Fruit fly (Drosophila melanogaster): ENCODE results near the gene CG43098.

Gene CG43098

DNA sequence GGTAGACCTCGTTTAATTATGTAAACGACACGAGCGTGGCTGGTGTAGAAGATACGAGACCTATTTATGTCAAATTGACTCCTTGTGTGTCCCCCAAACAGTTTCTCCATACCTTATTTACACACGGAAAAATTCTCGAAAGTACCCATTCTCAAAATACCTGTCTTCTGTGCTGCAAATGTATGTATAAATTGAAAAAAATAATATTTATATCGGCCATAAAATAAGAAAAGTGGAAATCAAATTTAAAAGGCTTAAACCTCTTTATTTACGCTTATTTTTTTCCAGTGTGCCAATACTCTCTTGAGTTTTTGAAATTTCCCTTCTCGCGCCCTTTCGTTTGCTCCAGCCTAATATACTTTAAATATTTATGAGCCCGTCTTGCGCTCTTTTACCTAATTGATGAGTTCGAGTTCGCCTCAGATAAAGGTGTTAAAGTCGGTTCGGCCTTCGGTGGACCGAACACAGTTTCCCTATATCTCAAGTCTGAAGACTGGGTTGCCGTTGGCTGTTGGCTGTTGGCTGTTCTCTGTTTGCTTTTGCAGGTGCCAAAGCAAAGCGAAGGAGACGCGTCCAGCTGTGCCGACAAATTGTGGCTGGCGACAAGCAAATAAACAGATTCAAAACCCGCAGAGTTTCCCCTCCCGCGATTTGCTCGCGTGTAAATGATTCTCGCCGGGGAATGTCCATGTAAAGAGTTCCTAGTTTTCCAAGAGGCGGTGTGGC is 20.1 kb upstream of the CG43098 start (continued):
- TF ChIP-seq CG7987 (GFP tag; optimal IDR thresholded peaks at IDR 0.05) = no peak
- no peak for TF ChIP-seq BtbVII (GFP tag; optimal IDR thresholded peaks at IDR 0.05)
- no peak for TF ChIP-seq pho (GFP tag; optimal IDR thresholded peaks at IDR 0.05)
- TF ChIP-seq Fer1 (GFP tag; optimal IDR thresholded peaks at IDR 0.05) = no peak
- no peak for TF ChIP-seq p53 (GFP tag; optimal IDR thresholded peaks at IDR 0.05)
- peak; percentile 52 for TF ChIP-seq chn (GFP tag; optimal IDR thresholded peaks at IDR 0.05)
- no peak for TF ChIP-seq CG43689 (GFP tag; IDR thresholded peaks at IDR 0.05)
- no peak for TF ChIP-seq fd3F (GFP tag; optimal IDR thresholded peaks at IDR 0.05)
- TF ChIP-seq Ada2b (GFP tag; IDR thresholded peaks at IDR 0.05) = peak; percentile 45; the same call in 1 of the 2 replicates
- peak; percentile 76; the same call in 1 of the 3 replicates for TF ChIP-seq H15 (GFP tag; IDR thresholded peaks at IDR 0.05)
- TF ChIP-seq Aef1 (GFP tag; IDR thresholded peaks at IDR 0.05) = no peak
- TF ChIP-seq HLH4C (GFP tag; IDR thresholded peaks at IDR 0.05; ENCODE audit: partially characterized antibody) = no peak
- TF ChIP-seq CG17328 (GFP tag; IDR thresholded peaks at IDR 0.05) = peak; percentile 89
- TF ChIP-seq ci (GFP tag; IDR thresholded peaks at IDR 0.05) = peak; percentile 85
- peak; percentile 55 for TF ChIP-seq CG18476 (GFP tag; optimal IDR thresholded peaks at IDR 0.05)
- peak in 1 of 3 experiments; percentile 93 for TF ChIP-seq lola (GFP tag; optimal IDR thresholded peaks at IDR 0.05)
- peak; percentile 38 for TF ChIP-seq CG18764 (GFP tag; optimal IDR thresholded peaks at IDR 0.05)
- TF ChIP-seq CG11398 (GFP tag; optimal IDR thresholded peaks at IDR 0.05) = peak; percentile 46
- peak; percentile 55 for TF ChIP-seq CG8359 (GFP tag; optimal IDR thresholded peaks at IDR 0.05; ENCODE audit: borderline replicate concordance)
- peak; percentile 37 for TF ChIP-seq CG30020 (tag; optimal IDR thresholded peaks at IDR 0.05)
- peak; percentile 80 for TF ChIP-seq CG30431 (GFP tag; optimal IDR thresholded peaks at IDR 0.05)
- TF ChIP-seq Asciz (GFP tag; optimal IDR thresholded peaks at IDR 0.05) = peak; percentile 78
- peak; percentile 55 for TF ChIP-seq CG12236 (GFP tag; optimal IDR thresholded peaks at IDR 0.05)
- TF ChIP-seq nmo (GFP tag; optimal IDR thresholded peaks at IDR 0.05) = peak; percentile 90
- no peak for TF ChIP-seq fu2 (GFP tag; optimal IDR thresholded peaks at IDR 0.05)
- TF ChIP-seq corto (GFP tag; optimal IDR thresholded peaks at IDR 0.05) = no peak
- TF ChIP-seq aop (GFP tag; IDR thresholded peaks at IDR 0.05) = no peak; the same call in 1 of the 2 replicates
- TF ChIP-seq CG2889 (GFP tag; IDR thresholded peaks at IDR 0.05) = no peak
- TF ChIP-seq Taf1 (GFP tag; IDR thresholded peaks at IDR 0.05) = no peak
- no peak for TF ChIP-seq sna (GFP tag; IDR thresholded peaks at IDR 0.05; ENCODE audit: partially characterized antibody)
- no peak for TF ChIP-seq Atf6 (GFP tag; IDR thresholded peaks at IDR 0.05)
- TF ChIP-seq MTF-1 (GFP tag; optimal IDR thresholded peaks at IDR 0.05; ENCODE audit: borderline replicate concordance) = peak; percentile 5
- no peak for TF ChIP-seq nom (GFP tag; optimal IDR thresholded peaks at IDR 0.05)
- peak; percentile 83 for TF ChIP-seq CG2875 (GFP tag; optimal IDR thresholded peaks at IDR 0.05)
- no peak for TF ChIP-seq tx (GFP tag; optimal IDR thresholded peaks at IDR 0.05)
- TF ChIP-seq eve (GFP tag; optimal IDR thresholded peaks at IDR 0.05) = peak in 1 of 2 experiments; percentile 83
- 0 out of 2 replicates have a peak, but pooled peaks have one; percentile 21 for TF ChIP-seq al (GFP tag; IDR thresholded peaks at IDR 0.05)
- peak; percentile 84 for TF ChIP-seq CoRest (tag; optimal IDR thresholded peaks at IDR 0.05)
- TF ChIP-seq Hey (tag; optimal IDR thresholded peaks at IDR 0.05) = no peak
- TF ChIP-seq Max (GFP tag; optimal IDR thresholded peaks at IDR 0.05) = no peak
- TF ChIP-seq ham (GFP tag; IDR thresholded peaks at IDR 0.05) = no peak
- no peak for TF ChIP-seq bbx (GFP tag; IDR thresholded peaks at IDR 0.05; ENCODE audit: partially characterized antibody)
- peak; percentile 47 for TF ChIP-seq Mes4 (GFP tag; optimal IDR thresholded peaks at IDR 0.05)
- TF ChIP-seq da (GFP tag; optimal IDR thresholded peaks at IDR 0.05) = no peak
- peak; percentile 41; the same call in 2 of the 4 replicates for TF ChIP-seq Gug (GFP tag; IDR thresholded peaks at IDR 0.05)
- no peak for TF ChIP-seq Elba2 (GFP tag; optimal IDR thresholded peaks at IDR 0.05)
- TF ChIP-seq Drgx (GFP tag; IDR thresholded peaks at IDR 0.05) = no peak
- peak; percentile 61 for TF ChIP-seq salm (tag; optimal IDR thresholded peaks at IDR 0.05)
- TF ChIP-seq CG14965 (GFP tag; optimal IDR thresholded peaks at IDR 0.05; ENCODE audit: borderline replicate concordance) = no peak

All from whole organism, embryonic.